Fruit fly (Drosophila melanogaster): ENCODE measurements around the gene twin.

- TF ChIP-seq Sox15 (GFP tag; optimal IDR thresholded peaks at IDR 0.05) (no peak), net (GFP tag; optimal IDR thresholded peaks at IDR 0.05) (no peak), CG15336 (GFP tag; IDR thresholded peaks at IDR 0.05) (no peak), CG6276 (GFP tag; optimal IDR thresholded peaks at IDR 0.05) (no peak), Blimp-1 (GFP tag; optimal IDR thresholded peaks at IDR 0.05) (peak; percentile 75), CG4318 (GFP tag; optimal IDR thresholded peaks at IDR 0.05) (no peak), dac (GFP tag; optimal IDR thresholded peaks at IDR 0.05) (peak; percentile 44), OdsH (GFP tag; optimal IDR thresholded peaks at IDR 0.05) (peak; percentile 9), Ets96B (tag; optimal IDR thresholded peaks at IDR 0.05) (no peak), CG9139 (GFP tag; optimal IDR thresholded peaks at IDR 0.05) (no peak), Smox (GFP tag; optimal IDR thresholded peaks at IDR 0.05) (no peak), Sox14 (GFP tag; optimal IDR thresholded peaks at IDR 0.05) (no peak)
Measured at dm6 chr3R:24219093-24219492, 2.7 kb downstream of the twin start.
